Worm (Caenorhabditis elegans): ENCODE results near the gene oat-1.

Gene oat-1

ce11 chrIV:8510534-8510933, 38.1 kb upstream of the oat-1 start, which contains the start of gene tag-77:
Gene tag-77 (minus strand): TSS chrIV:8510548.
- TF ChIP-seq ama-1 (optimal IDR thresholded peaks at IDR 0.05) (no peak), sma-3 (GFP tag; optimal IDR thresholded peaks at IDR 0.05) (no peak), ztf-11 (tag; optimal IDR thresholded peaks at IDR 0.05) (no peak), nhr-129 (tag; optimal IDR thresholded peaks at IDR 0.05) (peak; percentile 20), zag-1 (tag; optimal IDR thresholded peaks at IDR 0.05) (no peak), nhr-12 (tag; optimal IDR thresholded peaks at IDR 0.05) (no peak), fos-1 (tag; optimal IDR thresholded peaks at IDR 0.05) (peak; percentile 92), mdl-1 (tag; optimal IDR thresholded peaks at IDR 0.05) (no peak), lsy-2 (tag; optimal IDR thresholded peaks at IDR 0.05) (no peak), elt-3 (tag; optimal IDR thresholded peaks at IDR 0.05) (no peak), dmd-4 (tag; optimal IDR thresholded peaks at IDR 0.05) (no peak), nhr-25 (tag; optimal IDR thresholded peaks at IDR 0.05) (no peak), nhr-77 (tag; optimal IDR thresholded peaks at IDR 0.05) (no peak), egl-27 (tag; optimal IDR thresholded peaks at IDR 0.05) (no peak), C34F6.9 (tag; optimal IDR thresholded peaks at IDR 0.05) (no peak), ceh-16 (tag; optimal IDR thresholded peaks at IDR 0.05) (no peak), mbf-1 (tag; optimal IDR thresholded peaks at IDR 0.05) (no peak), snpc-4 (tag; optimal IDR thresholded peaks at IDR 0.05) (peak; percentile 26), aly-2 (tag; optimal IDR thresholded peaks at IDR 0.05) (no peak), nhr-11 (tag; optimal IDR thresholded peaks at IDR 0.05) (no peak)

ce11 chrIV:8506034-8506433, 33.6 kb upstream of the oat-1 start:
- TF ChIP-seq lsy-2 (tag; optimal IDR thresholded peaks at IDR 0.05) (no peak), nhr-77 (tag; optimal IDR thresholded peaks at IDR 0.05) (no peak), ceh-82 (tag; optimal IDR thresholded peaks at IDR 0.05) (no peak), sem-4 (tag; optimal IDR thresholded peaks at IDR 0.05) (no peak), mdl-1 (tag; optimal IDR thresholded peaks at IDR 0.05) (no peak), elt-1 (tag; optimal IDR thresholded peaks at IDR 0.05) (no peak), unc-39 (tag; optimal IDR thresholded peaks at IDR 0.05) (no peak)

ce11 chrIV:8501382-8501781, 29.0 kb upstream of the oat-1 start, which contains the start of gene C28C12.1:
Gene C28C12.1 (plus strand): TSS chrIV:8501682.
- no peak for TF ChIP-seq ceh-82 (tag; optimal IDR thresholded peaks at IDR 0.05)
- no peak for TF ChIP-seq C34F6.9 (tag; optimal IDR thresholded peaks at IDR 0.05)

ce11 chrIV:8499956-8500355, 27.6 kb upstream of the oat-1 start:
- no peak for TF ChIP-seq ztf-1 (GFP tag; conservative IDR thresholded peaks at IDR 0.05)
- TF ChIP-seq mbf-1 (tag; optimal IDR thresholded peaks at IDR 0.05) = no peak
- TF ChIP-seq snpc-4 (tag; optimal IDR thresholded peaks at IDR 0.05) = no peak
- TF ChIP-seq unc-55 (GFP tag; optimal IDR thresholded peaks at IDR 0.05) = no peak
- no peak for TF ChIP-seq sma-3 (GFP tag; optimal IDR thresholded peaks at IDR 0.05)

ce11 chrIV:8498773-8499360, 26.5 kb upstream of the oat-1 start, which contains the start of the genes acdh-13 and mesp-1:
Gene acdh-13 (minus strand): TSS chrIV:8498823.
Gene mesp-1 (plus strand): TSS chrIV:8499310.
- TF ChIP-seq snpc-4 (tag; optimal IDR thresholded peaks at IDR 0.05) (no peak), ztf-4 (tag; optimal IDR thresholded peaks at IDR 0.05) (no peak), nhr-237 (tag; optimal IDR thresholded peaks at IDR 0.05) (no peak), Y55F3AM.14 (GFP tag; optimal IDR thresholded peaks at IDR 0.05) (no peak), nhr-25 (tag; optimal IDR thresholded peaks at IDR 0.05) (no peak), egl-27 (tag; optimal IDR thresholded peaks at IDR 0.05) (no peak), elt-1 (tag; optimal IDR thresholded peaks at IDR 0.05) (no peak), ceh-16 (tag; optimal IDR thresholded peaks at IDR 0.05) (no peak), unc-39 (tag; optimal IDR thresholded peaks at IDR 0.05) (no peak), sem-4 (tag; optimal IDR thresholded peaks at IDR 0.05) (no peak), R02D3.7 (tag; optimal IDR thresholded peaks at IDR 0.05) (no peak), unc-62 (GFP tag; optimal IDR thresholded peaks at IDR 0.05) (no peak), fos-1 (tag; optimal IDR thresholded peaks at IDR 0.05) (no peak), lin-11 (tag; optimal IDR thresholded peaks at IDR 0.05) (no peak), C34F6.9 (tag; optimal IDR thresholded peaks at IDR 0.05) (peak; percentile 56), nhr-12 (tag; optimal IDR thresholded peaks at IDR 0.05) (no peak), nhr-6 (tag; optimal IDR thresholded peaks at IDR 0.05) (no peak), aly-2 (tag; optimal IDR thresholded peaks at IDR 0.05) (no peak), zag-1 (tag; optimal IDR thresholded peaks at IDR 0.05) (no peak), nhr-10 (tag; optimal IDR thresholded peaks at IDR 0.05) (no peak), dmd-4 (tag; optimal IDR thresholded peaks at IDR 0.05) (no peak), nhr-129 (tag; optimal IDR thresholded peaks at IDR 0.05) (peak; percentile 11), ztf-11 (tag; optimal IDR thresholded peaks at IDR 0.05) (no peak), lin-39 (tag; optimal IDR thresholded peaks at IDR 0.05) (no peak), mdl-1 (tag; optimal IDR thresholded peaks at IDR 0.05) (no peak), ZK546.5 (tag; optimal IDR thresholded peaks at IDR 0.05) (no peak), peb-1 (tag; optimal IDR thresholded peaks at IDR 0.05) (no peak), nhr-23 (tag; optimal IDR thresholded peaks at IDR 0.05) (no peak), nhr-77 (tag; optimal IDR thresholded peaks at IDR 0.05) (no peak), crh-2 (tag; optimal IDR thresholded peaks at IDR 0.05) (no peak), unc-55 (GFP tag; optimal IDR thresholded peaks at IDR 0.05) (peak; percentile 59), blmp-1 (tag; optimal IDR thresholded peaks at IDR 0.05; ENCODE audit: insufficient read depth) (no peak), mab-5 (tag; optimal IDR thresholded peaks at IDR 0.05) (no peak), gmeb-1 (tag; optimal IDR thresholded peaks at IDR 0.05) (peak; percentile 87)
